Fruit fly (Drosophila melanogaster) whole organism, prepupa: ENCODE data around the gene Eig71Ek.

Experiments
- CG11902 ChIP-seq: fragments of 200-800 bp; sonication (Bioruptor generic); optimal IDR thresholded peaks from 3 replicates; lab custom pipeline; 2016; ENCODE audit warnings: missing biosample characterization, missing genetic modification characterization
- CG15336 ChIP-seq: fragments of 200-800 bp; sonication (Bioruptor generic); IDR thresholded peaks from 2 replicates; pipeline ENCODE4 v1.3.6; 2022; ENCODE audit warnings: missing biosample characterization, missing genetic modification characterization
- CG1621 ChIP-seq: fragments of 200-800 bp; sonication (Bioruptor generic); optimal IDR thresholded peaks from 3 replicates; lab custom pipeline; 2018; ENCODE audit warnings: missing biosample characterization, mild to moderate bottlenecking, missing genetic modification characterization
- CG3032 ChIP-seq: fragments of 200-800 bp; optimal IDR thresholded peaks from 2 replicates; lab custom pipeline; 2019; ENCODE audit warnings: missing biosample characterization, mild to moderate bottlenecking, missing genetic modification characterization, moderate library complexity
- CG6163 ChIP-seq: fragments of 200-800 bp; sonication (Bioruptor generic); IDR thresholded peaks from 3 replicates; pipeline ENCODE4 v1.3.6; 2022; ENCODE audit warnings: missing biosample characterization, missing genetic modification characterization
- CG6792 ChIP-seq: fragments of 200-800 bp; sonication (Bioruptor generic); optimal IDR thresholded peaks from 3 replicates; lab custom pipeline; 2016; ENCODE audit warnings: missing biosample characterization, missing genetic modification characterization
- CG6854 ChIP-seq: fragments of 200-800 bp; sonication (Bioruptor generic); optimal IDR thresholded peaks from 2 replicates; lab custom pipeline; 2017; ENCODE audit warnings: missing biosample characterization, mild to moderate bottlenecking, missing genetic modification characterization
- CG8119 ChIP-seq: fragments of 200-800 bp; sonication (Bioruptor generic); IDR thresholded peaks from 3 replicates; pipeline ENCODE4 v1.3.6; 2022; ENCODE audit warnings: missing biosample characterization, missing genetic modification characterization
- Eip75B ChIP-seq: fragments of 200-800 bp; sonication (Bioruptor generic); optimal IDR thresholded peaks from 3 replicates; lab custom pipeline; 2016; ENCODE audit warnings: missing biosample characterization, missing genetic modification characterization
- Lpt ChIP-seq: fragments of 200-800 bp; sonication (Bioruptor generic); optimal IDR thresholded peaks from 3 replicates; lab custom pipeline; 2016; ENCODE audit warnings: missing biosample characterization, missing genetic modification characterization
- achi ChIP-seq: fragments of 200-800 bp; sonication (Bioruptor generic); optimal IDR thresholded peaks from 3 replicates; lab custom pipeline; 2016; ENCODE audit warnings: missing biosample characterization, missing genetic modification characterization

dm6 chr3L:15641590-15642019, 19.4 kb upstream of the Eig71Ek start:
- peak; percentile 3 for TF ChIP-seq CG1621 (tag; lab: Kevin White, UChicago)
- peak; percentile 52 for TF ChIP-seq Eip75B (GFP tag; lab: Kevin White, UChicago)
- no peak for TF ChIP-seq achi (GFP tag; lab: Kevin White, UChicago)
- TF ChIP-seq CG11902, result peak; percentile 31
- TF ChIP-seq CG6792 (GFP tag; lab: Kevin White, UChicago), result peak; percentile 45
- TF ChIP-seq CG15336, result 0 out of 2 replicates have a peak, but pooled peaks have one; percentile 27
- peak; percentile 32 for TF ChIP-seq Lpt (GFP tag; lab: Kevin White, UChicago)
- peak; percentile 38; the same call in 1 of the 3 replicates for TF ChIP-seq CG8119 (GFP tag; lab: Robert Waterston, UW)
- peak; percentile 41; the same call in 1 of the 3 replicates for TF ChIP-seq CG6163 (GFP tag; lab: Robert Waterston, UW)
- peak; percentile 41 for TF ChIP-seq CG3032 (tag; lab: Kevin White, UChicago)
- no peak for TF ChIP-seq CG6854 (GFP tag; lab: Kevin White, UChicago)
